Fruit fly (Drosophila melanogaster) whole organism, embryonic: ENCODE data around the gene CoRest.

Experiments
- Atf3 ChIP-seq: fragments of 200-800 bp; sonication (Bioruptor generic); optimal IDR thresholded peaks from 3 replicates; lab custom pipeline; 2016; ENCODE audit warnings: missing biosample characterization, missing genetic modification characterization
- Bdp1 ChIP-seq: fragments of 200-800 bp; sonication (Bioruptor generic); optimal IDR thresholded peaks from 3 replicates; lab custom pipeline; 2016; ENCODE audit warnings: missing biosample characterization, missing genetic modification characterization
- C15 ChIP-seq: fragments of 200-800 bp; sonication (Bioruptor generic); IDR thresholded peaks from 3 replicates; pipeline ENCODE4 v1.3.6; 2022; ENCODE audit warnings: missing biosample characterization, missing genetic modification characterization
- CG10543 ChIP-seq: fragments of 200-800 bp; sonication (Bioruptor generic); optimal IDR thresholded peaks from 3 replicates; lab custom pipeline; 2017; ENCODE audit warnings: missing biosample characterization, mild to moderate bottlenecking, missing genetic modification characterization, moderate library complexity
- CG12155 ChIP-seq: fragments of 200-800 bp; sonication (Bioruptor generic); optimal IDR thresholded peaks from 3 replicates; lab custom pipeline; 2016; ENCODE audit warnings: missing biosample characterization, missing genetic modification characterization
- CG12391 ChIP-seq: fragments of 200-800 bp; sonication (Bioruptor generic); optimal IDR thresholded peaks from 3 replicates; lab custom pipeline; 2018; ENCODE audit warnings: missing biosample characterization, mild to moderate bottlenecking, missing genetic modification characterization, moderate library complexity
- CG14860 ChIP-seq: fragments of 200-800 bp; sonication (Bioruptor generic); IDR thresholded peaks from 3 replicates; pipeline ENCODE4 v1.3.6; 2022; ENCODE audit warnings: missing biosample characterization, missing genetic modification characterization; ENCODE audit not compliant: partially characterized antibody
- CG17612 ChIP-seq: fragments of 200-800 bp; sonication (Bioruptor generic); IDR thresholded peaks from 2 replicates; pipeline ENCODE4 v1.3.6; 2022; ENCODE audit warnings: missing biosample characterization, missing genetic modification characterization
- CG1832 ChIP-seq: fragments of 200-800 bp; sonication (Bioruptor generic); optimal IDR thresholded peaks from 2 replicates; lab custom pipeline; 2017; ENCODE audit warnings: missing biosample characterization, mild to moderate bottlenecking, missing genetic modification characterization, inconsistent platforms
- CG2120 ChIP-seq: fragments of 200-800 bp; sonication (Bioruptor generic); optimal IDR thresholded peaks from 3 replicates; lab custom pipeline; 2016; ENCODE audit warnings: missing biosample characterization, missing genetic modification characterization
- CG3065 ChIP-seq: fragments of 200-800 bp; sonication (Bioruptor generic); optimal IDR thresholded peaks from 2 replicates; lab custom pipeline; 2016; ENCODE audit warnings: missing biosample characterization, missing genetic modification characterization
- CG31441 ChIP-seq: fragments of 200-800 bp; sonication (Bioruptor generic); IDR thresholded peaks from 2 replicates; pipeline ENCODE4 v1.3.6; 2022; ENCODE audit warnings: missing biosample characterization, missing genetic modification characterization
- CG32767 ChIP-seq: fragments of 200-800 bp; sonication (Bioruptor generic); IDR thresholded peaks from 2 replicates; pipeline ENCODE4 v1.3.6; 2022; ENCODE audit warnings: missing biosample characterization, missing genetic modification characterization
- CG4707 ChIP-seq: fragments of 200-800 bp; sonication (Bioruptor generic); optimal IDR thresholded peaks from 2 replicates; lab custom pipeline; 2018; ENCODE audit warnings: missing biosample characterization, mild to moderate bottlenecking, missing genetic modification characterization, moderate library complexity
- CG8478 ChIP-seq: fragments of >200 bp; optimal IDR thresholded peaks from 2 replicates; lab custom pipeline; 2018
- CG9727 ChIP-seq: fragments of 200-800 bp; sonication (Bioruptor generic); optimal IDR thresholded peaks from 3 replicates; lab custom pipeline; 2017; ENCODE audit warnings: missing biosample characterization, mild to moderate bottlenecking, missing genetic modification characterization
- CkIIα-i1 ChIP-seq: fragments of 200-800 bp; sonication (Bioruptor generic); IDR thresholded peaks from 2 replicates; pipeline ENCODE4 v1.3.6; 2022; ENCODE audit warnings: missing biosample characterization, missing genetic modification characterization
- CoRest ChIP-seq: fragments of 200-800 bp; sonication (Bioruptor generic); optimal IDR thresholded peaks from 3 replicates; lab custom pipeline; 2018; ENCODE audit warnings: missing biosample characterization, mild to moderate bottlenecking, missing genetic modification characterization, moderate library complexity
- D19A ChIP-seq: fragments of 200-800 bp; optimal IDR thresholded peaks from 3 replicates; lab custom pipeline; 2019; ENCODE audit warnings: missing biosample characterization, mild to moderate bottlenecking, missing genetic modification characterization, moderate library complexity
- ERR ChIP-seq: fragments of 200-800 bp; sonication (Bioruptor generic); optimal IDR thresholded peaks from 2 replicates; lab custom pipeline; 2016; ENCODE audit warnings: missing biosample characterization, missing genetic modification characterization
- Ets65A ChIP-seq: fragments of 200-800 bp; sonication (Bioruptor generic); peaks from one replicate; lab custom pipeline; 2016; ENCODE audit warnings: missing biosample characterization, missing genetic modification characterization
- Ets97D ChIP-seq: fragments of 200-800 bp; sonication (Bioruptor generic); optimal IDR thresholded peaks from 3 replicates; lab custom pipeline; 2016; ENCODE audit warnings: missing biosample characterization, missing genetic modification characterization
- HLHmδ ChIP-seq: fragments of 200-800 bp; sonication (Bioruptor generic); optimal IDR thresholded peaks from 2 replicates; lab custom pipeline; 2018; ENCODE audit warnings: missing biosample characterization, mild to moderate bottlenecking, missing genetic modification characterization, moderate library complexity
- HmgD ChIP-seq: fragments of 200-800 bp; sonication (Bioruptor generic); optimal IDR thresholded peaks from 3 replicates; lab custom pipeline; 2016; ENCODE audit warnings: missing biosample characterization, missing genetic modification characterization
- MBD-R2 ChIP-seq: fragments of 200-800 bp; sonication (Bioruptor generic); IDR thresholded peaks from 2 replicates; pipeline ENCODE4 v1.3.6; 2022; ENCODE audit warnings: missing biosample characterization, missing genetic modification characterization
- Mad ChIP-seq: fragments of 200-800 bp; sonication (Bioruptor generic); optimal IDR thresholded peaks from 2 replicates; lab custom pipeline; 2016; ENCODE audit warnings: missing biosample characterization, missing genetic modification characterization
- Max ChIP-seq: fragments of 200-800 bp; sonication (Bioruptor generic); optimal IDR thresholded peaks from 2 replicates; lab custom pipeline; 2016; ENCODE audit warnings: missing biosample characterization, mild to moderate bottlenecking, missing genetic modification characterization
- Med ChIP-seq: fragments of 200-800 bp; sonication (Bioruptor generic); peaks from one replicate; lab custom pipeline; 2016; ENCODE audit warnings: missing biosample characterization, missing genetic modification characterization, mild to moderate bottlenecking, inconsistent platforms, moderate library complexity
- Nf-YC ChIP-seq: fragments of 200-800 bp; optimal IDR thresholded peaks from 3 replicates; lab custom pipeline; 2019; ENCODE audit warnings: missing biosample characterization, mild to moderate bottlenecking, missing genetic modification characterization, moderate library complexity
- Opbp ChIP-seq: fragments of 200-800 bp; sonication (Bioruptor generic); IDR thresholded peaks from 3 replicates; pipeline ENCODE4 v1.3.6; 2022; ENCODE audit warnings: missing biosample characterization, missing genetic modification characterization; ENCODE audit not compliant: partially characterized antibody
- PHDP ChIP-seq: fragments of 200-800 bp; sonication (Bioruptor generic); optimal IDR thresholded peaks from 3 replicates; lab custom pipeline; 2018; ENCODE audit warnings: missing biosample characterization, mild to moderate bottlenecking, missing genetic modification characterization, moderate library complexity
- Pdp1 ChIP-seq, 2 experiments: fragments of 200-800 bp; sonication (Bioruptor generic); optimal IDR thresholded peaks; 3 replicates each; lab custom pipeline; 2016; ENCODE audit warnings: missing biosample characterization in 2 of 2, missing genetic modification characterization in 2 of 2, mild to moderate bottlenecking in 1 of 2, moderate library complexity in 1 of 2
- Sry-δ ChIP-seq: fragments of 200-800 bp; sonication (Bioruptor generic); optimal IDR thresholded peaks from 2 replicates; lab custom pipeline; 2016; ENCODE audit warnings: missing biosample characterization, missing genetic modification characterization
- amos ChIP-seq: fragments of 200-800 bp; sonication (Bioruptor generic); IDR thresholded peaks from 2 replicates; pipeline ENCODE4 v1.3.6; 2022; ENCODE audit warnings: missing biosample characterization, missing genetic modification characterization; ENCODE audit not compliant: partially characterized antibody
- cg ChIP-seq: fragments of 200-800 bp; sonication (Bioruptor generic); optimal IDR thresholded peaks from 3 replicates; lab custom pipeline; 2019; ENCODE audit warnings: missing biosample characterization, mild to moderate bottlenecking, missing genetic modification characterization, moderate library complexity
- chm ChIP-seq: fragments of 200-800 bp; sonication (Bioruptor generic); IDR thresholded peaks from 2 replicates; pipeline ENCODE4 v1.3.6; 2022; ENCODE audit warnings: missing biosample characterization, missing genetic modification characterization
- crp ChIP-seq, 2 experiments: fragments of 200-800 bp; sonication (Bioruptor generic); optimal IDR thresholded peaks; 2 replicates in 1 of 2; 3 replicates in 1 of 2; lab custom pipeline; 2017; ENCODE audit warnings: missing biosample characterization in 2 of 2, missing genetic modification characterization in 2 of 2, mild to moderate bottlenecking in 1 of 2, moderate library complexity in 1 of 2
- fd96Cb ChIP-seq: fragments of 200-800 bp; sonication (Bioruptor generic); optimal IDR thresholded peaks from 2 replicates; lab custom pipeline; 2018; ENCODE audit warnings: missing biosample characterization, mild to moderate bottlenecking, missing genetic modification characterization, moderate library complexity
- gt ChIP-seq: fragments of 200-800 bp; sonication (Bioruptor generic); IDR thresholded peaks from 2 replicates; pipeline ENCODE4 v1.3.6; 2022; ENCODE audit warnings: missing biosample characterization, missing genetic modification characterization
- jumu ChIP-seq: fragments of 200-800 bp; sonication (Bioruptor generic); optimal IDR thresholded peaks from 3 replicates; lab custom pipeline; 2016; ENCODE audit warnings: missing biosample characterization, missing genetic modification characterization
- luna ChIP-seq: fragments of 200-800 bp; sonication (Bioruptor generic); optimal IDR thresholded peaks from 2 replicates; lab custom pipeline; 2016; ENCODE audit warnings: missing biosample characterization, missing genetic modification characterization
- nerfin-2 ChIP-seq: fragments of 200-800 bp; sonication (Bioruptor generic); IDR thresholded peaks from 2 replicates; pipeline ENCODE4 v1.3.6; 2022; ENCODE audit warnings: missing biosample characterization, missing genetic modification characterization; ENCODE audit not compliant: partially characterized antibody
- row ChIP-seq: fragments of 200-800 bp; sonication (Bioruptor generic); IDR thresholded peaks from 3 replicates; pipeline ENCODE4 v1.3.6; 2022; ENCODE audit warnings: missing biosample characterization, missing genetic modification characterization
- slbo ChIP-seq: fragments of 200-800 bp; sonication (Bioruptor generic); IDR thresholded peaks from 2 replicates; pipeline ENCODE4 v1.3.6; 2022; ENCODE audit warnings: missing biosample characterization, missing genetic modification characterization
- sqz ChIP-seq: fragments of 200-800 bp; sonication (Bioruptor generic); optimal IDR thresholded peaks from 3 replicates; lab custom pipeline; 2018; ENCODE audit warnings: missing biosample characterization, mild to moderate bottlenecking, missing genetic modification characterization
- vnd ChIP-seq: fragments of 200-800 bp; sonication (Bioruptor generic); IDR thresholded peaks from 3 replicates; pipeline ENCODE4 v1.3.6; 2022; ENCODE audit warnings: missing biosample characterization, missing genetic modification characterization; ENCODE audit not compliant: partially characterized antibody
- zfh2 ChIP-seq: fragments of 200-800 bp; sonication (Bioruptor generic); optimal IDR thresholded peaks from 2 replicates; lab custom pipeline; 2016; ENCODE audit warnings: missing biosample characterization, missing genetic modification characterization

The CoRest gene

DNA sequence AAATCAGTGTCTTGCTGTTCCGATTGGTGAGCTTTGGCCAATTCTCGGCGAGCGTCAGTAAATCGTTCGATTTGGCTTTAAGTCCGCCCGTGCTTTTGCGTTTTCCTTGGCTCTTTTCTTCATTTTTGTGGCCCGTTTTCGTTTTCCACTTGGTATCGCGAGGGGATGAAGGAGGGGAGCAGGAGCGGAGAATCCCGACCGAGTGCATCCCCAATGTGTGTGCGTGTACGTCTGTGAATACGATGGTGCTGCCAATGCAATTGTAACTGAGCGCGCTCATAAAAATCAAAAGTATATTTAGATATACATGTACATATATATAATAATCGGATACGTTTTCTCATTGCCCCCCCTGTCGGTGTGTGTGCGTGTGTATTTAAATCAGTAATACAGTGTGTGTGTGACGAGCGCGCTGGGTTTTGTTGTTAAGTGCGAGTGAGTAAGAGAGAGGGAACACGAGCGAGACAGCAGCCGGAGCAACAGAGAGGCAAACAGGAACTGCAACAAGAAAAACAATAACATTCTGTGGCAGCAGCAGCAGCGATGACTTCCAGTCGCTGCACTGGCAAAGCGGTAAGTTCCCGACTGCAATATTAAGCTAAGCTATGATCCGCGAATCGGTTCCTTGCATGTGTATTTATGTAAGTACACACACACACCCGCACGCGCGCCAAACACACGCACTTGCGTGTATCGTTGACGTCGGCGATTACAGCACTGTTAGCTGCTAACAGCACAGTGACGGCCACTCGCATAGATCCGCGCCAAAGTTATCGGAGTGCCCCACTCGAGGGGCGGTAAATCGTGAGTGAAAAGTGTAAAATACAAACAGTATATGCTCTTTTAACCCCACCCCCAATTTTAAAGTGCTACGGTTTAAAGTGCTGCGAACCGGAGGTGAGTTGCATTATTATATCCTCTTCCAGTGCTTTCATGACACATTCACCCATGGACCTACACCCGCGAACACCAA is 25.8 kb upstream of the CoRest start (continued):
- TF ChIP-seq CG12391 (peak; percentile 22), CG17612 (GFP tag; lab: Robert Waterston, UW) (no peak), fd96Cb (tag; lab: Kevin White, UChicago) (peak; percentile 58), CG2120 (peak; percentile 78), slbo (GFP tag; lab: Robert Waterston, UW) (peak; percentile 78), Ets65A (GFP tag; lab: Kevin White, UChicago) (peak; percentile 95), CG8478 (lab: Kevin White, UChicago) (peak; percentile 94), CG31441 (GFP tag; lab: Robert Waterston, UW) (peak; percentile 39; the same call in 1 of the 2 replicates), MBD-R2 (peak; percentile 33; the same call in 1 of the 2 replicates), C15 (no peak)

DNA sequence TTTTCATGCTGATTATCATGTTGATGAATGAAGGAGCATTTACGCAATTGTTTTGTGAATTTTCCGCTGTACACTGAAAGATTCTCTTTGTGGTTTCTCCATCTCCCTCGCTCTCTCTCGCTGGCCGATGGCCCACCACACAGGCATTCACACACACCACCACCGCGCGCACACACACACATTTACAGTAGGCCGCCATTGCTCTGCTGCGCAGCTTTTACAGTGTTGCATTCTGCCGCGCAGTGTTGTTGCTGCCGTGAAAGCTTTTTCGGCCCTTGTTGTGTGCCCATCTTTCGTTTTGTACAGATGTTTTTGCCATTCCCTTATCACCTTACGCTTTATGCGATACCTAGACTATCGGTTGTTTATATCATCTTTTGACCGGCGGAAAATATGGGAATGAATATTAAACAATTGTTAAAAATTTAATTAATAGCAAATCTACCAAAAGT is 24.9 kb upstream of the CoRest start:
- TF ChIP-seq nerfin-2 (GFP tag; lab: Robert Waterston, UW) = no peak
- TF ChIP-seq cg = peak; percentile 94
- peak in 1 of 2 experiments; percentile 74 for TF ChIP-seq crp (GFP tag; optimal IDR thresholded peaks at IDR 0.05; lab: Kevin White, UChicago)
- peak; percentile 61 for TF ChIP-seq HLHmδ (GFP tag; lab: Kevin White, UChicago)
- TF ChIP-seq gt (GFP tag; lab: Robert Waterston, UW) = no peak
- TF ChIP-seq Atf3 (GFP tag; lab: Kevin White, UChicago) = no peak
- TF ChIP-seq CoRest (tag; lab: Kevin White, UChicago) = no peak
- peak; percentile 69 for TF ChIP-seq Sry-δ (GFP tag; lab: Kevin White, UChicago)
- TF ChIP-seq jumu (GFP tag; lab: Kevin White, UChicago) = no peak
- peak; percentile 37 for TF ChIP-seq CG1832 (GFP tag; lab: Kevin White, UChicago)
- TF ChIP-seq amos = peak; percentile 78; the same call in 1 of the 2 replicates
- TF ChIP-seq CG10543 (GFP tag; lab: Kevin White, UChicago) = peak; percentile 44
- no peak for TF ChIP-seq Max (GFP tag; lab: Kevin White, UChicago)
- TF ChIP-seq Ets97D (GFP tag; lab: Kevin White, UChicago) = peak; percentile 71
- no peak for TF ChIP-seq PHDP (tag; lab: Kevin White, UChicago)
- no peak for TF ChIP-seq Bdp1
- TF ChIP-seq CG9727 (GFP tag; lab: Kevin White, UChicago) = no peak
- no peak for TF ChIP-seq sqz (GFP tag; lab: Kevin White, UChicago)
- TF ChIP-seq ERR (GFP tag; lab: Kevin White, UChicago) = peak; percentile 1
- TF ChIP-seq CG4707 (GFP tag; lab: Kevin White, UChicago) = no peak
- TF ChIP-seq Pdp1 (GFP tag; optimal IDR thresholded peaks at IDR 0.05; lab: Kevin White, UChicago) = peak in 1 of 2 experiments; percentile 69
- 0 out of 3 replicates have a peak, but pooled peaks have one; percentile 32 for TF ChIP-seq CG14860 (GFP tag; lab: Robert Waterston, UW)
- TF ChIP-seq row (GFP tag; lab: Robert Waterston, UW) = peak; percentile 50; the same call in 2 of the 3 replicates
- peak; percentile 86 for TF ChIP-seq Med
- 0 out of 3 replicates have a peak, but pooled peaks have one; percentile 37 for TF ChIP-seq vnd (GFP tag; lab: Robert Waterston, UW)
- peak; percentile 9 for TF ChIP-seq zfh2 (GFP tag; lab: Kevin White, UChicago)
- peak; percentile 26 for TF ChIP-seq HmgD
- no peak for TF ChIP-seq CkIIα-i1 (GFP tag; lab: Robert Waterston, UW)
- TF ChIP-seq Mad (GFP tag; lab: Kevin White, UChicago) = no peak
- no peak for TF ChIP-seq CG12155 (GFP tag; lab: Kevin White, UChicago)
- TF ChIP-seq CG2120 = peak; percentile 10
- no peak for TF ChIP-seq luna (GFP tag; lab: Kevin White, UChicago)
- 0 out of 2 replicates have a peak, but pooled peaks have one; percentile 29 for TF ChIP-seq chm (GFP tag; lab: Robert Waterston, UW)
- TF ChIP-seq CG32767 (GFP tag; lab: Robert Waterston, UW) = peak; percentile 27; the same call in 1 of the 2 replicates
- TF ChIP-seq CG3065 (GFP tag; lab: Kevin White, UChicago) = no peak
- TF ChIP-seq Nf-YC (tag; lab: Kevin White, UChicago) = peak; percentile 2
- peak; percentile 65; the same call in 1 of the 3 replicates for TF ChIP-seq Opbp (GFP tag; lab: Robert Waterston, UW)
- TF ChIP-seq D19A (tag; lab: Kevin White, UChicago) = peak; percentile 62
